Worm (Caenorhabditis elegans) whole organism, L3 larva: ENCODE results near the gene dnj-10.

Experiments used
- ceh-16 ChIP-seq: sonication (generic microtip); optimal IDR thresholded peaks from 2 replicates; lab custom pipeline; 2017; ENCODE audit warnings: missing biosample characterization, missing genetic modification characterization
- daf-12 ChIP-seq: fragments of 150-350 bp; optimal IDR thresholded peaks from 2 replicates; lab custom pipeline; 2014; ENCODE audit warnings: missing biosample characterization, missing genetic modification reagents, missing genetic modification characterization
- nhr-237 ChIP-seq: fragments of 150-350 bp; optimal IDR thresholded peaks from 2 replicates; lab custom pipeline; 2014; ENCODE audit warnings: missing biosample characterization, missing genetic modification characterization

- TF ChIP-seq daf-12 (tag; lab: Kevin White, UChicago) (no peak), nhr-237 (tag; lab: Kevin White, UChicago) (no peak), ceh-16 (tag; lab: Kevin White, UChicago) (no peak)
Measured at ce11 chrIII:8639188-8639795, 8.3 kb downstream of the dnj-10 start, which contains the start of gene fip-1.
